Worm (Caenorhabditis elegans): ENCODE data around the gene C44C10.11.

The C44C10.11 gene

DNA sequence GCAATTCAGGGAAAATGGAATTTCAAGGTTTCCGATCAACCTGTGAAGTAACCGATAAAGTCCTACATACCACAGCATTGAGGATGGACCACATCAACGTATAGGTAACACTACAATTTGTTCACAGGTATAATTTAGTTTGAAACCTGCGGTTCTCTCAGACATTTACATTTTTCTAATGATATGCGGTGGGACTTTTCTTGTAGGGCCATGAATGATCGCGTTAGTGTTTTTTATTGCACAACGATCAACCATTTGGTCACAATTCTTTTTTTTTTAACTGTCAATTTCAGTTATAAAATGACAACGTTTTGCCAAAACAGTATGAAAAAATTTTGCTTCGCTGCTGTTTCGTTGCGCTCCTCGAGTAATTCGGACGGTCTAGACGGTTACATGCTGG, 13.4 kb downstream of the C44C10.11 start, which contains the start of gene C44C10.12:
Gene C44C10.12, plus strand, starts transcription at position 301 of the 400 bp plus-strand sequence.
- TF ChIP-seq nhr-19 (GFP tag; conservative IDR thresholded peaks at IDR 0.05): no peak
- TF ChIP-seq nhr-84 (tag; optimal IDR thresholded peaks at IDR 0.05): no peak
- TF ChIP-seq lir-3 (tag; optimal IDR thresholded peaks at IDR 0.05; ENCODE audit: poor library complexity): no peak
- no peak for TF ChIP-seq mef-2 (tag; optimal IDR thresholded peaks at IDR 0.05)
- no peak for TF ChIP-seq isw-1 (GFP tag; IDR thresholded peaks at IDR 0.05)
- TF ChIP-seq rnt-1 (tag; optimal IDR thresholded peaks at IDR 0.05): no peak
- no peak for TF ChIP-seq dsc-1 (tag; optimal IDR thresholded peaks at IDR 0.05)
- TF ChIP-seq vab-15 (tag; optimal IDR thresholded peaks at IDR 0.05): no peak
- TF ChIP-seq lin-14 (GFP tag; optimal IDR thresholded peaks at IDR 0.05): no peak

DNA sequence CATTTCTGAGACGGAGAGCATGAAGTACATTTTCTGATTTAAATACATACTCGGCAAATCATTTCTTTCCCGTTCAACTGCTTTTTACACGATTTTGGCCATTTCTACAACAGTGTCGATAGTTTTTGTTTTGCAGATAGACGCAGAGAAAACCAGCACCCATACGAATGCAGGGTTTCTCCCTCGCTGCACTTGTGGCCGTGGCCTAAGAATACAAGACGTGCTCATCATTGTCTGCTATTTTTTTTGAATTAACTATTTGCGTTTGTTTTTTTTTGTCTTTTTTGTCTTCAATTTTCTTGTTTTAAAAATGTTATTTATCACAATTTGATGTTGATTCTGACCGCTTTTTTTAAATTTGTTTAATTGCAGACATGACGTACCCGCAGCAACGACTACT, 17.1 kb downstream of the C44C10.11 start, which contains the start of gene smcl-1:
Gene smcl-1, plus strand, starts transcription at position 373 of the 400 bp plus-strand sequence.
- TF ChIP-seq C04F5.9 (tag; optimal IDR thresholded peaks at IDR 0.05) (no peak), lin-14 (GFP tag; optimal IDR thresholded peaks at IDR 0.05) (peak; percentile 85), elt-2 (tag; optimal IDR thresholded peaks at IDR 0.05) (no peak), nhr-90 (tag; optimal IDR thresholded peaks at IDR 0.05; ENCODE audit: poor library complexity) (peak; percentile 26), ceh-90 (tag; optimal IDR thresholded peaks at IDR 0.05) (no peak), lir-3 (tag; optimal IDR thresholded peaks at IDR 0.05; ENCODE audit: poor library complexity) (peak; percentile 55), lin-13 (GFP tag; optimal IDR thresholded peaks at IDR 0.05) (no peak), lin-15B (tag; optimal IDR thresholded peaks at IDR 0.05) (no peak), C16A3.4 (tag; optimal IDR thresholded peaks at IDR 0.05) (peak; percentile 10), ceh-82 (tag; optimal IDR thresholded peaks at IDR 0.05) (peak; percentile 10 to 63 (median 17)), rnt-1 (tag; optimal IDR thresholded peaks at IDR 0.05) (peak; percentile 79), mdl-1 (tag; optimal IDR thresholded peaks at IDR 0.05) (peak in 1 of 2 experiments; percentile 28), mep-1 (tag; optimal IDR thresholded peaks at IDR 0.05) (peak; percentile 8), tbx-2 (tag; optimal IDR thresholded peaks at IDR 0.05) (no peak), unc-62 (GFP tag; optimal IDR thresholded peaks at IDR 0.05) (no peak), dpl-1 (GFP tag; optimal IDR thresholded peaks at IDR 0.05) (peak in 2 of 3 experiments; percentile 5 to 47), unc-130 (tag; optimal IDR thresholded peaks at IDR 0.05) (peak; percentile 23), swsn-7 (tag; optimal IDR thresholded peaks at IDR 0.05) (peak; percentile 30), nhr-19 (GFP tag; conservative IDR thresholded peaks at IDR 0.05) (no peak), skn-1 (tag; optimal IDR thresholded peaks at IDR 0.05) (peak; percentile 66), isw-1 (GFP tag; IDR thresholded peaks at IDR 0.05) (no peak), lin-35 (GFP tag; optimal IDR thresholded peaks at IDR 0.05) (peak in 1 of 2 experiments; percentile 10), fkh-8 (tag; optimal IDR thresholded peaks at IDR 0.05) (peak; percentile 7), nhr-71 (tag; optimal IDR thresholded peaks at IDR 0.05) (no peak), Y116A8C.19 (tag; optimal IDR thresholded peaks at IDR 0.05; ENCODE audit: borderline replicate concordance) (no peak), pag-3 (tag; optimal IDR thresholded peaks at IDR 0.05; ENCODE audit: borderline replicate concordance, insufficient read depth) (no peak), C34B4.2 (tag; optimal IDR thresholded peaks at IDR 0.05) (no peak), nhr-237 (tag; optimal IDR thresholded peaks at IDR 0.05) (no peak), lsy-2 (tag; optimal IDR thresholded peaks at IDR 0.05) (no peak), nhr-85 (tag) (peak; percentile 64), fkh-4 (tag; optimal IDR thresholded peaks at IDR 0.05; ENCODE audit: borderline replicate concordance) (peak; percentile 14), ztf-4 (tag; optimal IDR thresholded peaks at IDR 0.05) (no peak), egl-27 (tag; optimal IDR thresholded peaks at IDR 0.05) (no peak), hlh-4 (tag; optimal IDR thresholded peaks at IDR 0.05) (no peak), vab-15 (tag; optimal IDR thresholded peaks at IDR 0.05) (no peak), ceh-88 (GFP tag; IDR thresholded peaks at IDR 0.05) (no peak), nhr-11 (tag; optimal IDR thresholded peaks at IDR 0.05) (no peak), xbp-1 (tag; optimal IDR thresholded peaks at IDR 0.05) (peak; percentile 24), nhr-20 (tag; optimal IDR thresholded peaks at IDR 0.05) (peak; percentile 45), blmp-1 (tag; optimal IDR thresholded peaks at IDR 0.05) (peak; percentile 55), sox-4 (tag; optimal IDR thresholded peaks at IDR 0.05) (no peak), snu-23 (GFP tag; optimal IDR thresholded peaks at IDR 0.05) (no peak), aha-1 (tag; optimal IDR thresholded peaks at IDR 0.05) (no peak), efl-1 (optimal IDR thresholded peaks at IDR 0.05) (peak in 1 of 2 experiments; percentile 28), efl-1 (GFP tag; optimal IDR thresholded peaks at IDR 0.05 in 1 of 2) (peak in 1 of 2 experiments; percentile 26), zag-1 (tag; optimal IDR thresholded peaks at IDR 0.05) (no peak), zip-4 (GFP tag; optimal IDR thresholded peaks at IDR 0.05) (no peak)
